Fruit fly (Drosophila melanogaster) S2 (cell line): ENCODE results near the gene CG17776.

ENCODE experiments used
- CG8478 ChIP-seq: fragments of >200 bp; optimal IDR thresholded peaks from 2 replicates; lab custom pipeline; 2018
- CTCF ChIP-seq, 2 experiments: fragments of >200 bp; optimal IDR thresholded peaks; 2 replicates each; lab custom pipeline; 2018

DNA sequence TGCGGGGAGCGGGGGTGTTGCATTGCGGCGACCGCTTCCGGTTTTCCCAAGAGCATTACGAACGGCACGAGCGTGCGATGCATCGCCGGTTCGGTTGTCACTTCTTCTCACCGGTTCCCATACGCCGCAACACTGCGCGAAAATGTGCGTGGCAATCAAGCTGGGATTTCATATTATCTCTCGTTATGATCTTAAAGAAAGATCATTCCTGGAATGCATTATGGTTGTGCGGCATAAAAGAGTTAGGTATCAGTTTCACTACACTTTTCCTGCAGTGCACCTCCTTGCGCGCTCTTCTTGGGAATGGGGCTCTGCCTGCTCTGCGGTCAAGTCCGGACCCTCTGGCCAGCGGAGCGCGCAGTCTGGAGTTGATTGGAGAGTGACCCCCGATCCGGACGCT is 18.4 kb upstream of the CG17776 start:
- TF ChIP-seq CG8478 (lab: Kevin White, UChicago) (no peak), CTCF (optimal IDR thresholded peaks at IDR 0.05; lab: Kevin White, UChicago) (no peak)
